Worm (Caenorhabditis elegans) whole organism, L3 larva: ENCODE results near the gene sru-25.

ENCODE experiments used
- R02D3.7 ChIP-seq: fragments of 150-350 bp; optimal IDR thresholded peaks from 2 replicates; lab custom pipeline; 2014; ENCODE audit warnings: missing biosample characterization, missing genetic modification characterization
- ZK546.5 ChIP-seq: sonication (generic microtip); optimal IDR thresholded peaks from 2 replicates; lab custom pipeline; 2017; ENCODE audit warnings: missing biosample characterization, missing genetic modification characterization
- ama-1 ChIP-seq: fragments of 150-350 bp; optimal IDR thresholded peaks from 2 replicates; lab custom pipeline; 2018
- ceh-28 ChIP-seq: fragments of 150-350 bp; optimal IDR thresholded peaks from 2 replicates; lab custom pipeline; 2014; ENCODE audit warnings: missing biosample characterization, missing genetic modification reagents, missing genetic modification characterization
- ceh-82 ChIP-seq: fragments of 150-350 bp; optimal IDR thresholded peaks from 2 replicates; lab custom pipeline; 2014; ENCODE audit warnings: missing biosample characterization, missing genetic modification characterization
- ceh-9 ChIP-seq: sonication (generic microtip); optimal IDR thresholded peaks from 2 replicates; lab custom pipeline; 2018; ENCODE audit warnings: missing biosample characterization, missing genetic modification characterization
- daf-12 ChIP-seq: fragments of 150-350 bp; optimal IDR thresholded peaks from 2 replicates; lab custom pipeline; 2014; ENCODE audit warnings: missing biosample characterization, missing genetic modification reagents, missing genetic modification characterization
- egl-27 ChIP-seq: sonication (generic microtip); optimal IDR thresholded peaks from 4 replicates; lab custom pipeline; 2017; ENCODE audit warnings: missing biosample characterization, missing genetic modification reagents, missing genetic modification characterization
- egl-5 ChIP-seq: fragments of 150-350 bp; optimal IDR thresholded peaks from 2 replicates; lab custom pipeline; 2017; ENCODE audit warnings: missing biosample characterization, missing genetic modification reagents, missing genetic modification characterization, inconsistent platforms
- elt-1 ChIP-seq: fragments of 150-350 bp; optimal IDR thresholded peaks from 2 replicates; lab custom pipeline; 2014; ENCODE audit warnings: missing biosample characterization, missing genetic modification characterization
- elt-2 ChIP-seq: sonication (generic microtip); optimal IDR thresholded peaks from 2 replicates; lab custom pipeline; 2016; ENCODE audit warnings: missing genetic modification reagents, mild to moderate bottlenecking, missing genetic modification characterization, missing compliant biosample characterization
- elt-3 ChIP-seq, 3 experiments: fragments of 150-350 bp in 1 of 3; sonication (generic microtip) in 2 of 3; optimal IDR thresholded peaks; 2 replicates in 2 of 3; 4 replicates in 1 of 3; lab custom pipeline; 2014 to 2017; ENCODE audit warnings: missing biosample characterization in 3 of 3, missing genetic modification characterization in 3 of 3
- eor-1 ChIP-seq, 2 experiments: fragments of 150-350 bp; optimal IDR thresholded peaks; 2 replicates each; lab custom pipeline; 2014 to 2018; ENCODE audit warnings: missing biosample characterization in 2 of 2, missing genetic modification characterization in 2 of 2
- fkh-10 ChIP-seq: sonication (generic microtip); optimal IDR thresholded peaks from 2 replicates; lab custom pipeline; 2017; ENCODE audit warnings: missing biosample characterization, missing genetic modification reagents, missing genetic modification characterization
- fkh-2 ChIP-seq: fragments of 150-350 bp; optimal IDR thresholded peaks from 2 replicates; lab custom pipeline; 2014; ENCODE audit warnings: missing biosample characterization, missing genetic modification reagents, missing genetic modification characterization
- fos-1 ChIP-seq: fragments of 150-350 bp; optimal IDR thresholded peaks from 2 replicates; lab custom pipeline; 2014; ENCODE audit warnings: missing biosample characterization, missing genetic modification characterization
- hmg-11 ChIP-seq: sonication (generic microtip); optimal IDR thresholded peaks from 2 replicates; lab custom pipeline; 2016; ENCODE audit warnings: missing genetic modification characterization, missing compliant biosample characterization
- jun-1 ChIP-seq: fragments of 150-350 bp; optimal IDR thresholded peaks from 2 replicates; lab custom pipeline; 2014; ENCODE audit warnings: missing biosample characterization, missing genetic modification reagents, missing genetic modification characterization
- lin-15B ChIP-seq: fragments of 150-350 bp; optimal IDR thresholded peaks from 2 replicates; lab custom pipeline; 2014; ENCODE audit warnings: missing biosample characterization, missing genetic modification characterization
- lin-39 ChIP-seq: fragments of 150-350 bp; optimal IDR thresholded peaks from 2 replicates; lab custom pipeline; 2018; ENCODE audit warnings: missing biosample characterization, missing genetic modification reagents, missing genetic modification characterization
- lsy-12 ChIP-seq: sonication (generic microtip); optimal IDR thresholded peaks from 2 replicates; lab custom pipeline; 2016; ENCODE audit warnings: mild to moderate bottlenecking, missing genetic modification characterization, missing compliant biosample characterization
- mdl-1 ChIP-seq: fragments of 150-350 bp; optimal IDR thresholded peaks from 2 replicates; lab custom pipeline; 2014; ENCODE audit warnings: missing biosample characterization, missing genetic modification characterization
- nfya-1 ChIP-seq: sonication (generic microtip); optimal IDR thresholded peaks from 2 replicates; lab custom pipeline; 2017; ENCODE audit warnings: missing genetic modification characterization, mild to moderate bottlenecking, missing compliant biosample characterization, antibody characterized with exemption, moderate library complexity; ENCODE audit not compliant: insufficient read depth
- nhr-23 ChIP-seq: fragments of 150-350 bp; optimal IDR thresholded peaks from 2 replicates; lab custom pipeline; 2014; ENCODE audit warnings: missing biosample characterization, missing genetic modification reagents, missing genetic modification characterization
- nhr-43 ChIP-seq: sonication (generic microtip); optimal IDR thresholded peaks from 2 replicates; lab custom pipeline; 2016; ENCODE audit warnings: mild to moderate bottlenecking, missing genetic modification characterization, missing compliant biosample characterization; ENCODE audit not compliant: poor library complexity, severe bottlenecking
- nhr-67 ChIP-seq: fragments of 150-350 bp; optimal IDR thresholded peaks from 2 replicates; lab custom pipeline; 2014; ENCODE audit warnings: missing biosample characterization, missing genetic modification characterization
- nhr-76 ChIP-seq: fragments of 150-350 bp; sonication (generic microtip); optimal IDR thresholded peaks from 5 replicates; lab custom pipeline; 2014; ENCODE audit warnings: missing biosample characterization, missing genetic modification characterization
- pha-4 ChIP-seq: fragments of 150-350 bp; optimal IDR thresholded peaks from 2 replicates; lab custom pipeline; 2014; ENCODE audit warnings: missing biosample characterization, missing genetic modification reagents, missing genetic modification characterization
- pqm-1 ChIP-seq: fragments of 150-350 bp; optimal IDR thresholded peaks from 2 replicates; lab custom pipeline; 2017; ENCODE audit warnings: missing biosample characterization, missing genetic modification characterization, inconsistent platforms
- skn-1 ChIP-seq: fragments of 150-350 bp; optimal IDR thresholded peaks from 2 replicates; lab custom pipeline; 2014; ENCODE audit warnings: missing biosample characterization, missing genetic modification characterization
- snpc-4 ChIP-seq: fragments of 150-350 bp; optimal IDR thresholded peaks from 2 replicates; lab custom pipeline; 2014; ENCODE audit warnings: missing biosample characterization, missing genetic modification characterization
- tbx-2 ChIP-seq: sonication (generic microtip); optimal IDR thresholded peaks from 2 replicates; lab custom pipeline; 2016; ENCODE audit warnings: mild to moderate bottlenecking, missing genetic modification characterization, missing compliant biosample characterization
- unc-39 ChIP-seq: sonication (generic microtip); optimal IDR thresholded peaks from 4 replicates; lab custom pipeline; 2017; ENCODE audit warnings: missing biosample characterization, missing genetic modification characterization
- unc-62 ChIP-seq: fragments of 150-350 bp; sonication (generic microtip); optimal IDR thresholded peaks from 4 replicates; lab custom pipeline; 2014; ENCODE audit warnings: missing biosample characterization, missing genetic modification reagents, missing genetic modification characterization
- zag-1 ChIP-seq: fragments of 150-350 bp; optimal IDR thresholded peaks from 2 replicates; lab custom pipeline; 2014; ENCODE audit warnings: missing biosample characterization, missing genetic modification characterization
- ztf-11 ChIP-seq: fragments of 150-350 bp; optimal IDR thresholded peaks from 2 replicates; lab custom pipeline; 2014; ENCODE audit warnings: missing biosample characterization, missing genetic modification characterization
- ztf-4 ChIP-seq: fragments of 150-350 bp; optimal IDR thresholded peaks from 2 replicates; lab custom pipeline; 2014; ENCODE audit warnings: missing biosample characterization, missing genetic modification characterization

sru-25 gene

DNA sequence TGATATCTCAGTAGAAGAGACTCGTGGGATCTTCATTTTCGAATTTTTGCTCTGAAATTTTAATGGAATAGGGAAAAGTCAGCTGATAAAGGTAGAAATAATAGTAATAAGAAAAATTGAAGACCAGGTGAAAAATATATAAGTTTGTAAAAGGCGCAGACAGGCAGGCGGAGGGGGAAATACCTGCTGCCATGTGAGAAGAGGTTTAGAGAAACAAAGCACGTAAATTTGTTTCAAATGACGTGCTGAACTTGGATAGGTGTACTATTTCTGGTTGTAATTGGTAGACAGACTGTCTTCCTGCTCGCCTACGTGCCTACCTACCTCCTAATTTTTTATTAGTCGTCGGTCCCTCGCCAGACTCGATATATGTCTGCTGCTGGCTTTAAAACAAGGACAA lies 6.7 kb downstream of the sru-25 start, which contains the start of gene nhr-180:
Gene nhr-180 (minus strand): TSS at position 52 of the 400 bp plus-strand sequence.
- TF ChIP-seq lsy-12 (tag; lab: Kevin White, UChicago) (no peak), pqm-1 (tag; lab: Kevin White, UChicago) (peak; percentile 16), elt-2 (tag; lab: Kevin White, UChicago) (peak; percentile 50)

DNA sequence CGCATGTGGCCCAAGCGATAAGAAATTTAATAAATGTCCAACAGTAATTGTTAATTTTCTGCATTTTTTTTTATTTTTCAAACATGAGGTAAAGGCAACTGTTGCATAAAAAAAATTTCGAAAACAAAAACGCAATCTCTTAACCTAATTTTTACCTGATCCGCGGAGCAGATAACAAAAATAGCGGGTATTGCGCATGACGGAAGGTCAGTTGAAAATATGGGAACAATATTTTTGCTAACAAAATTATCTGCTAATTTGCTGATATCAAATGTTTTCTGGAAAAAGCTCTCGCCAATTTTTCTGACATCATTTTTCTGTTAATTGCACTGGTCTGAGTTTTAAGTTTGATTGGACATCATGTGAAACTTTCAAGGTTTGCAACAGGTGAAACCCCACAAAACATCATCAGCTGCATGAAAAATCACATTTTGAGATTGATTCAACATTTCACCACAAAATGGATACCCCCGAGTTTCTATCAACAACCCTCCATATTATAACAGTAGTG lies 9.7 kb downstream of the sru-25 start, which contains the start of the genes F31F4.11 and srh-266:
Gene F31F4.11 (minus strand): TSS at position 101 of the 511 bp plus-strand sequence.
Gene srh-266 (plus strand): TSS at position 461 of the 511 bp plus-strand sequence.
- no peak for TF ChIP-seq elt-1
- TF ChIP-seq tbx-2 (tag; lab: Kevin White, UChicago), result no peak
- TF ChIP-seq pha-4 (tag; lab: Kevin White, UChicago), result no peak
- no peak for TF ChIP-seq elt-3 (tag; optimal IDR thresholded peaks at IDR 0.05; lab: Kevin White, UChicago)
- TF ChIP-seq nhr-43 (tag; lab: Kevin White, UChicago), result no peak
- no peak for TF ChIP-seq skn-1 (tag; lab: Kevin White, UChicago)
- TF ChIP-seq jun-1 (tag; lab: Kevin White, UChicago), result no peak
- no peak for TF ChIP-seq lin-39
- no peak for TF ChIP-seq egl-5 (tag; lab: Kevin White, UChicago)
- TF ChIP-seq lin-15B (tag; lab: Kevin White, UChicago), result no peak
- TF ChIP-seq fkh-10 (GFP tag; lab: Kevin White, UChicago), result no peak
- no peak for TF ChIP-seq ceh-28
- TF ChIP-seq unc-39, result no peak
- no peak for TF ChIP-seq ceh-9 (tag; lab: Kevin White, UChicago)
- TF ChIP-seq R02D3.7 (tag; lab: Kevin White, UChicago), result no peak

ce11 chrV:660210-660609 lies 13.9 kb downstream of the sru-25 start, which contains the start of gene F31F4.17:
TSS of gene F31F4.17 (minus strand) at chrV:660310.
- TF ChIP-seq lin-15B (tag; lab: Kevin White, UChicago), result no peak
- no peak for TF ChIP-seq ZK546.5 (tag; lab: Kevin White, UChicago)
- TF ChIP-seq nhr-67, result no peak
- TF ChIP-seq unc-39, result no peak
- no peak for TF ChIP-seq R02D3.7 (tag; lab: Kevin White, UChicago)
- no peak for TF ChIP-seq nhr-76 (tag; lab: Kevin White, UChicago)
- TF ChIP-seq mdl-1 (tag; lab: Kevin White, UChicago), result no peak
- no peak for TF ChIP-seq pqm-1 (tag; lab: Kevin White, UChicago)
- TF ChIP-seq nfya-1 (tag; lab: Kevin White, UChicago), result no peak
- no peak for TF ChIP-seq lsy-12 (tag; lab: Kevin White, UChicago)

DNA sequence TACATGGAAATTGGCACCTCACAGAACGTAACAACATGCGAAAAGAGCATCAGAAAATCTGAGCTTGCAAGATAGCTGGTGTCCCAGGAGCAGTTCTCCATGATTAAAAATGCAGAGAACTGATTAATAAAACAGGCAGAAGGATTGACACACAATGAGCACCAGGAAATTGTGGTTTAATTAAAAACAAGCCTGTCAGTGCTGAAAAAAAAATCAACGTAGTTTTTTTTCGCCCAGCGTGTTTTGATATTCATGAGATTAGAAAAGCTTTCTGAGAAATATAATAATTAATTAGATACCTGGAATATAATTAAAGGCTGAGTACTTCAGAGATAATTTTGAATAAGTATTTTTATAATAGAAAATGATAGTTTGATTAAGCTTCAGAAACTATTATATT lies 16.4 kb downstream of the sru-25 start, which contains the start of gene srh-246:
Gene srh-246 (minus strand): TSS at position 101 of the 400 bp plus-strand sequence.
- TF ChIP-seq skn-1 (tag; lab: Kevin White, UChicago) (no peak), elt-2 (tag; lab: Kevin White, UChicago) (no peak), nhr-67 (no peak), unc-39 (no peak), unc-62 (no peak), fos-1 (tag; lab: Kevin White, UChicago) (no peak), ceh-28 (no peak), ZK546.5 (tag; lab: Kevin White, UChicago) (no peak), jun-1 (tag; lab: Kevin White, UChicago) (no peak), hmg-11 (no peak), ztf-11 (tag; lab: Kevin White, UChicago) (no peak), snpc-4 (tag; lab: Kevin White, UChicago) (no peak), ceh-82 (tag; lab: Kevin White, UChicago) (no peak), ceh-9 (tag; lab: Kevin White, UChicago) (no peak)

ce11 chrV:655823-656222 lies 18.3 kb downstream of the sru-25 start, which contains the start of gene srh-245:
TSS of gene srh-245 (minus strand) at chrV:655923.
- TF ChIP-seq ama-1 (lab: Kevin White, UChicago) (no peak), zag-1 (tag; lab: Kevin White, UChicago) (no peak), elt-1 (no peak), ceh-82 (tag; lab: Kevin White, UChicago) (no peak), pqm-1 (tag; lab: Kevin White, UChicago) (no peak), nhr-23 (no peak), ztf-11 (tag; lab: Kevin White, UChicago) (no peak), lsy-12 (tag; lab: Kevin White, UChicago) (no peak), fkh-2 (tag; lab: Kevin White, UChicago) (no peak), eor-1 (tag; optimal IDR thresholded peaks at IDR 0.05; lab: Kevin White, UChicago) (no peak), ceh-28 (no peak), ztf-4 (tag; lab: Kevin White, UChicago) (no peak), elt-3 (tag; optimal IDR thresholded peaks at IDR 0.05; lab: Kevin White, UChicago) (no peak), lin-39 (no peak), R02D3.7 (tag; lab: Kevin White, UChicago) (no peak), daf-12 (tag; lab: Kevin White, UChicago) (no peak), nhr-43 (tag; lab: Kevin White, UChicago) (no peak), skn-1 (tag; lab: Kevin White, UChicago) (no peak), mdl-1 (tag; lab: Kevin White, UChicago) (no peak), egl-27 (tag; lab: Kevin White, UChicago) (no peak)
